Worm (Caenorhabditis elegans): ENCODE data around the gene F09E10.1.

Gene F09E10.1

DNA sequence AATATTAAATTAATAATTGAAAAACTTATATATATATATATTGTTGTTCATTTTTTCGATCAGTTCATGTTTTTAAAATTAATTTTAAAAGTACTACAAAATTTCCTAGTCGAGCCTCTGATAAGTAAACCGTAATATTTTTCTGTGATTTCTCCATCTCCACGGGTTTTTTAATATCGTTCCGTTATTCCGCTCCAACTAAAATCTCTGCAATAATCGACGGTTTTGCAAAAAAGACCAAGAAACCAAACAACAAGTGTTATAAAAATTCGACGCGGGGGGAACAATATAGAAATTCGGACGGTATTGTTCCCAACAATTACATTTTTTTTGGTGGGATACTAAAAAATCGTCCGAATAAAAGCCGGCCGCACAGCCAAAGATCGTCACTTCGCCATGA is at the start of gene F09E10.1:
TSS of gene F09E10.1 (plus strand) at position 301 of the 400 bp plus-strand sequence.
- TF ChIP-seq lin-32 (GFP tag; optimal IDR thresholded peaks at IDR 0.05) (no peak), ceh-83 (GFP tag; optimal IDR thresholded peaks at IDR 0.05) (no peak), elt-3 (tag; optimal IDR thresholded peaks at IDR 0.05) (no peak), unc-62 (GFP tag; optimal IDR thresholded peaks at IDR 0.05) (no peak), cnd-1 (tag; optimal IDR thresholded peaks at IDR 0.05) (no peak), drap-1 (GFP tag; optimal IDR thresholded peaks at IDR 0.05) (no peak), nhr-28 (tag; optimal IDR thresholded peaks at IDR 0.05) (no peak), M03D4.4 (tag; optimal IDR thresholded peaks at IDR 0.05) (no peak), bed-3 (GFP tag; optimal IDR thresholded peaks at IDR 0.05) (no peak), unc-39 (tag; optimal IDR thresholded peaks at IDR 0.05) (no peak), nhr-237 (tag; optimal IDR thresholded peaks at IDR 0.05) (no peak)

DNA sequence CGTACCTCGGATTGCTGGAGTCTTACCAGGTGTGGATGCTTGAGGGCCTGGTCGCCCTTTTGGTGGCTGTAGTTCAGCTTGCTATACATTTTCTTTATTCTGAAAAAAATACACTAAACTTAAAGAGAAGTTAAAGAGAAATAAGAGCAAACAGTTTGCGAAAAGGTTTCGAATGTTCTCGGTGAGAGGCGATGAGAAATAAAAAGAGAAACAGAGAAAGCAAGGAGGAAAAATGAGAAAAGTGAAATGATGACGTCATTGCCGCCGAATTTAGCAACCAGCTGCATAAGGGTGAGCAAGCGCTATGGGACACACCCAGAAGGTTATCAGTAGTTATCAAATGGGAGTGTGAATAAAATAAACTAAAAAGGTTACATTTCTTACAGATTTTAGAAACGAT is 48.8 kb upstream of the F09E10.1 start, which contains the start of gene cebp-1:
TSS of gene cebp-1 (minus strand) at position 99 of the 400 bp plus-strand sequence.
- no peak for TF ChIP-seq zip-8 (tag; optimal IDR thresholded peaks at IDR 0.05)
- no peak for TF ChIP-seq mls-2 (tag; optimal IDR thresholded peaks at IDR 0.05)
- no peak for TF ChIP-seq nhr-12 (tag; optimal IDR thresholded peaks at IDR 0.05)
- no peak for TF ChIP-seq lin-13 (tag; optimal IDR thresholded peaks at IDR 0.05)
- no peak for TF ChIP-seq nhr-28 (tag; optimal IDR thresholded peaks at IDR 0.05)
- TF ChIP-seq elt-3 (tag; optimal IDR thresholded peaks at IDR 0.05) = no peak
- no peak for TF ChIP-seq sem-2 (GFP tag; optimal IDR thresholded peaks at IDR 0.05)
- TF ChIP-seq M03D4.4 (tag; optimal IDR thresholded peaks at IDR 0.05) = no peak

DNA sequence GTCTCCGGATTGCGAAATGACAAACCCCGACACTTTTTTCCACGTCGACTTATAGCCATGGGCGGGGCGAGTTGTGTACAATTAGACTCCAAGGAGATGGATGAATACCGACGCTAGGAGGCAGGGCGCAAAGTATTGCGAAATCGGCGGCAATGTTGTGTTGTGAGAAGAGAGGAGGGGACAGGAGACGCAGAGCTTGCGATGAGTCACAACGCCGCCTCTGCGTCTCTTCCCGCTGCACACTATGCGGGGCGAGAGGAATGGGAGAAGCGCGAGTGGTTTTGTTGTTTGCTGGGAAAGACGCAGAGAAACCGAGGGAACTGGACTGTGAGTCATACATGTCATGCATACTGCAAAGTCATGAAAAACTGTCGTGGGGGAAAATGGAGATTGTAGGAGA is 48.2 kb upstream of the F09E10.1 start:
- TF ChIP-seq M03D4.4 (tag; optimal IDR thresholded peaks at IDR 0.05) = peak; percentile 66
- peak; percentile 79 for TF ChIP-seq unc-62 (GFP tag; optimal IDR thresholded peaks at IDR 0.05)
- peak; percentile 79 for TF ChIP-seq elt-3 (tag; optimal IDR thresholded peaks at IDR 0.05)
- TF ChIP-seq cnd-1 (tag; optimal IDR thresholded peaks at IDR 0.05) = no peak
- TF ChIP-seq ham-2 (GFP tag; optimal IDR thresholded peaks at IDR 0.05) = peak; percentile 81
- peak; percentile 56 for TF ChIP-seq lsy-2 (tag; optimal IDR thresholded peaks at IDR 0.05)
- TF ChIP-seq zip-8 (tag; optimal IDR thresholded peaks at IDR 0.05) = no peak
- TF ChIP-seq sem-2 (GFP tag; optimal IDR thresholded peaks at IDR 0.05) = no peak
- peak; percentile 24 for TF ChIP-seq ztf-11 (tag; optimal IDR thresholded peaks at IDR 0.05)
- TF ChIP-seq unc-39 (tag; optimal IDR thresholded peaks at IDR 0.05) = no peak
- TF ChIP-seq drap-1 (GFP tag; optimal IDR thresholded peaks at IDR 0.05) = peak; percentile 69
- TF ChIP-seq unc-120 (tag; optimal IDR thresholded peaks at IDR 0.05; ENCODE audit: poor library complexity, severe bottlenecking) = peak; percentile 31
- peak; percentile 40 for TF ChIP-seq mls-2 (tag; optimal IDR thresholded peaks at IDR 0.05)
- peak; percentile 79 for TF ChIP-seq pha-4 (tag; optimal IDR thresholded peaks at IDR 0.05)
- no peak for TF ChIP-seq bed-3 (GFP tag; optimal IDR thresholded peaks at IDR 0.05)
- TF ChIP-seq elt-1 (tag; optimal IDR thresholded peaks at IDR 0.05; ENCODE audit: borderline replicate concordance, insufficient read depth) = no peak
- TF ChIP-seq mep-1 (tag; optimal IDR thresholded peaks at IDR 0.05) = peak; percentile 30
- peak; percentile 58 for TF ChIP-seq hlh-1 (tag; optimal IDR thresholded peaks at IDR 0.05)
- TF ChIP-seq lin-13 (tag; optimal IDR thresholded peaks at IDR 0.05) = no peak
- TF ChIP-seq nhr-237 (tag; optimal IDR thresholded peaks at IDR 0.05) = peak; percentile 84
- TF ChIP-seq ces-1 (GFP tag; optimal IDR thresholded peaks at IDR 0.05) = peak; percentile 52
- peak; percentile 51 for TF ChIP-seq sptf-1 (tag; optimal IDR thresholded peaks at IDR 0.05)

DNA sequence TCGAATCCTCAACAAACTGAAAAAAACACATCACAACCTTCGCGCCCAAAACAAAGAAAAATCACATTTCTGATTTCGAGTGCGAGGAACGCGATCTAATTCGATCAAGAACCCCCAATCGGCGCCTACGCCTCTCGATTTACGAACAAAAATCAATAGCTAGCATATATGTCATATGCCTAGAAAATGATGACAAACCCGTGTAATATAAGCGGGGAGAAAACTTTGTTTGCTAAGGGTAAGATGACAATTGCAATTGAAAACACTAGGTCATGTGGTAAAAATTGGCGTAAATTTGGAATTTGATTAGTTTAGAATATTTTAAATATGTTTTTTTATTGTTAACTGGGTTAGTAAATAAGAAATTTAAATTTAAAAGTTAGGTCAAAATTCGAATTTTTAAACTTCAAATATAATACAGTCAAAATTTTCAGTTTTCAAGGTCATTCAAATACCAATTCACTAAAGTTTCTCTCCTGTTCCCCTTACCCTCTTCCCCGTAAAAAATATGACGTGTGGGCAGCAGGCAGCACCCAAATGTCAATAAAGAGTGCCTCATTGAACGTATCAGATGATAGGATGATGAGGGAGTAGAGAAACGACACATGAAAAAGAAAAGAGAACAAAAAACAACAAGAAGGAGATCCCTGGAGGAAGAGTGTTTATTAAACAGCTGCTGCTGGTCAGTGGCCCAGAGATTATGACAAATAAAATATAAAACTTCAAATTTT is 46.1 kb upstream of the F09E10.1 start:
- peak; percentile 54 for TF ChIP-seq unc-62 (GFP tag; optimal IDR thresholded peaks at IDR 0.05)
- TF ChIP-seq ceh-43 (GFP tag; optimal IDR thresholded peaks at IDR 0.05) = no peak
- peak; percentile 67 for TF ChIP-seq hlh-1 (tag; optimal IDR thresholded peaks at IDR 0.05)
- peak; percentile 60 for TF ChIP-seq pha-4 (tag; optimal IDR thresholded peaks at IDR 0.05)
- peak; percentile 39 for TF ChIP-seq unc-120 (tag; optimal IDR thresholded peaks at IDR 0.05; ENCODE audit: poor library complexity, severe bottlenecking)
- TF ChIP-seq lin-13 (tag; optimal IDR thresholded peaks at IDR 0.05) = no peak

DNA sequence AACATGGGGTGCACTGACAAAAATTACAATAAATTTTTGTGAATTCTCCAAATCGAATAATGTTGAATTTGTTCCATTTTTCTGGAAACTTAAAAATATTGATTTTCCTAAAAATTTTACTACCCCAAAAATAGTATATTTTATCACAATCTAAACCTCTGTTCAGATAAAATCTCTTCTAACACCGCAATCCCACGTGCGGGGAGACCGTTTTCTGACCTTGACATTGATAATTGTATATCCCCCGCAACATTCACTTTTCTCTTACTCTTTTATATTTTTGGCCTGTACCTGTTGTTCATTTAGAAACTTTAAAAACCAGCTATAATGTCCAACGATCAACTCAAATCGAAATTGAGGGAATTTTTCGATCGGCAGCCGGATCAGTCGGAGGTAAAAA is 43.8 kb upstream of the F09E10.1 start, which contains the start of gene D1005.2:
TSS of gene D1005.2 (plus strand) at position 230 of the 400 bp plus-strand sequence.
- TF ChIP-seq hlh-1 (tag; optimal IDR thresholded peaks at IDR 0.05) (no peak), nhr-12 (tag; optimal IDR thresholded peaks at IDR 0.05) (no peak), ztf-11 (tag; optimal IDR thresholded peaks at IDR 0.05) (no peak), bed-3 (GFP tag; optimal IDR thresholded peaks at IDR 0.05) (no peak), nhr-28 (tag; optimal IDR thresholded peaks at IDR 0.05) (no peak)
